Fruit fly (Drosophila melanogaster) whole organism: ENCODE data around the gene CG42717.

Experiments used
- Dll ChIP-seq: fragments of >200 bp; optimal IDR thresholded peaks from 2 replicates; lab custom pipeline; 2017
- EcR ChIP-seq, 2 experiments: fragments of >200 bp; optimal IDR thresholded peaks; 2 replicates each; lab custom pipeline; 2017; ENCODE audit warnings: missing biosample characterization in 2 of 2, missing genetic modification characterization in 2 of 2, missing genetic modification reagents in 2 of 2
- pan ChIP-seq: fragments of >200 bp; optimal IDR thresholded peaks from 2 replicates; lab custom pipeline; 2017

dm6 chr3L:16017528-16018250 lies 15.3 kb downstream of the CG42717 start:
- TF ChIP-seq Dll (no peak), pan (lab: Kevin White, UChicago) (no peak), EcR (GFP tag; optimal IDR thresholded peaks at IDR 0.05; lab: Kevin White, UChicago) (no peak)
